Fruit fly (Drosophila melanogaster) whole organism, pupa: ENCODE data around the gene PGRP-SD.

Source experiments
- CG10348 ChIP-seq: fragments of 200-800 bp; sonication (Bioruptor generic); IDR thresholded peaks from 2 replicates; pipeline ENCODE4 v1.3.6; 2022; ENCODE audit warnings: missing biosample characterization, missing genetic modification characterization
- CG12605 ChIP-seq: fragments of 200-800 bp; sonication (Bioruptor generic); IDR thresholded peaks from 2 replicates; pipeline ENCODE4 v1.3.6; 2022; ENCODE audit warnings: missing biosample characterization, missing genetic modification characterization
- CG13204 ChIP-seq: fragments of 200-800 bp; sonication (Bioruptor generic); optimal IDR thresholded peaks from 2 replicates; lab custom pipeline; 2018; ENCODE audit warnings: missing biosample characterization, mild to moderate bottlenecking, missing genetic modification characterization, moderate library complexity
- CG14655 ChIP-seq: fragments of 200-800 bp; sonication (Bioruptor generic); optimal IDR thresholded peaks from 3 replicates; lab custom pipeline; 2017; ENCODE audit warnings: mild to moderate bottlenecking, missing biosample characterization, missing genetic modification reagents, missing genetic modification characterization
- CG15710 ChIP-seq: fragments of 200-800 bp; sonication (Bioruptor generic); optimal IDR thresholded peaks from 2 replicates; lab custom pipeline; 2018; ENCODE audit warnings: missing biosample characterization, mild to moderate bottlenecking, missing genetic modification characterization, moderate library complexity
- CG17806 ChIP-seq: fragments of 200-800 bp; sonication (Bioruptor generic); optimal IDR thresholded peaks from 2 replicates; lab custom pipeline; 2018; ENCODE audit warnings: missing biosample characterization, mild to moderate bottlenecking, missing genetic modification characterization, moderate library complexity
- CG32121 ChIP-seq: fragments of 200-800 bp; sonication (Bioruptor generic); IDR thresholded peaks from 2 replicates; pipeline ENCODE4 v1.3.6; 2022; ENCODE audit warnings: missing biosample characterization, missing genetic modification characterization
- CG34367 ChIP-seq: fragments of 200-800 bp; sonication (Bioruptor generic); optimal IDR thresholded peaks from 2 replicates; lab custom pipeline; 2018; ENCODE audit warnings: missing biosample characterization, mild to moderate bottlenecking, missing genetic modification characterization
- CG4496 ChIP-seq: fragments of 200-800 bp; sonication (Bioruptor generic); IDR thresholded peaks from 3 replicates; pipeline ENCODE4 v1.3.6; 2022; ENCODE audit warnings: missing biosample characterization, missing genetic modification characterization
- CG8159 ChIP-seq: fragments of 200-800 bp; sonication (Bioruptor generic); optimal IDR thresholded peaks from 3 replicates; lab custom pipeline; 2018; ENCODE audit warnings: missing biosample characterization, mild to moderate bottlenecking, missing genetic modification characterization, moderate library complexity
- CG8301 ChIP-seq: fragments of 200-800 bp; sonication (Bioruptor generic); optimal IDR thresholded peaks from 2 replicates; lab custom pipeline; 2018; ENCODE audit warnings: missing biosample characterization, mild to moderate bottlenecking, missing genetic modification characterization
- CG9948 ChIP-seq: fragments of 200-800 bp; sonication (Bioruptor generic); optimal IDR thresholded peaks from 2 replicates; lab custom pipeline; 2018; ENCODE audit warnings: missing biosample characterization, mild to moderate bottlenecking, missing genetic modification characterization, moderate library complexity
- D1 ChIP-seq: fragments of 200-800 bp; sonication (Bioruptor generic); optimal IDR thresholded peaks from 2 replicates; lab custom pipeline; 2018; ENCODE audit warnings: missing biosample characterization, mild to moderate bottlenecking, missing genetic modification characterization, moderate library complexity
- EcR ChIP-seq: fragments of 200-800 bp; sonication (Bioruptor generic); optimal IDR thresholded peaks from 3 replicates; lab custom pipeline; 2019; ENCODE audit warnings: missing biosample characterization, missing genetic modification characterization, mild to moderate bottlenecking, moderate library complexity, missing genetic modification reagents
- Ets98B ChIP-seq: fragments of 200-800 bp; sonication (Bioruptor generic); IDR thresholded peaks from 2 replicates; pipeline ENCODE4 v1.3.6; 2022; ENCODE audit warnings: missing biosample characterization, missing genetic modification characterization
- Pif1A ChIP-seq: fragments of 200-800 bp; sonication (Bioruptor generic); optimal IDR thresholded peaks from 3 replicates; lab custom pipeline; 2016; ENCODE audit warnings: missing biosample characterization, missing genetic modification characterization
- Pif1B ChIP-seq: fragments of 200-800 bp; sonication (Bioruptor generic); optimal IDR thresholded peaks from 3 replicates; lab custom pipeline; 2016; ENCODE audit warnings: missing biosample characterization, missing genetic modification characterization
- Snoo ChIP-seq: fragments of 200-800 bp; sonication (Bioruptor generic); optimal IDR thresholded peaks from 3 replicates; lab custom pipeline; 2017; ENCODE audit warnings: missing biosample characterization, mild to moderate bottlenecking, missing genetic modification characterization, inconsistent platforms
- fd96Ca ChIP-seq: fragments of 200-800 bp; sonication (Bioruptor generic); IDR thresholded peaks from 3 replicates; pipeline ENCODE4 v1.3.6; 2022; ENCODE audit warnings: missing biosample characterization, missing genetic modification characterization
- gl ChIP-seq: fragments of 200-800 bp; sonication (Bioruptor generic); optimal IDR thresholded peaks from 2 replicates; lab custom pipeline; 2018; ENCODE audit warnings: missing biosample characterization, mild to moderate bottlenecking, missing genetic modification characterization
- rn ChIP-seq: fragments of 200-800 bp; sonication (Bioruptor generic); IDR thresholded peaks from 2 replicates; pipeline ENCODE4 v1.3.6; 2022; ENCODE audit warnings: missing biosample characterization, missing genetic modification characterization

Gene PGRP-SD

dm6 chr3L:7632540-7633263, 18.3 kb upstream of the PGRP-SD start:
- TF ChIP-seq CG13204 (GFP tag; lab: Kevin White, UChicago) (peak; percentile 21), CG15710 (tag; lab: Kevin White, UChicago) (peak; percentile 57), Pif1B (GFP tag; lab: Kevin White, UChicago) (no peak), CG12605 (GFP tag; lab: Robert Waterston, UW) (no peak), Pif1A (GFP tag; lab: Kevin White, UChicago) (peak; percentile 59), CG9948 (tag; lab: Kevin White, UChicago) (peak; percentile 56), CG10348 (GFP tag; lab: Robert Waterston, UW) (no peak), CG32121 (peak; percentile 77), CG17806 (tag; lab: Kevin White, UChicago) (peak; percentile 69), CG8159 (tag; lab: Kevin White, UChicago) (peak; percentile 69), CG8301 (peak; percentile 73), rn (GFP tag; lab: Robert Waterston, UW) (peak; percentile 49; the same call in 1 of the 2 replicates), gl (tag; lab: Kevin White, UChicago) (no peak), CG34367 (tag; lab: Kevin White, UChicago) (peak; percentile 50), D1 (tag; lab: Kevin White, UChicago) (no peak), Snoo (tag; lab: Kevin White, UChicago) (no peak), fd96Ca (GFP tag; lab: Robert Waterston, UW) (peak; percentile 49; the same call in 1 of the 3 replicates), EcR (GFP tag; lab: Kevin White, UChicago) (peak; percentile 66), CG4496 (GFP tag; lab: Robert Waterston, UW) (peak; percentile 70), CG14655 (GFP tag; lab: Kevin White, UChicago) (peak; percentile 79), Ets98B (peak; percentile 76)
- TF ChIP-seq, all 21 proteins: peak for 15

- TF ChIP-seq CG4496 (GFP tag; lab: Robert Waterston, UW) = no peak
- no peak for TF ChIP-seq rn (GFP tag; lab: Robert Waterston, UW)
- no peak for TF ChIP-seq CG10348 (GFP tag; lab: Robert Waterston, UW)
- no peak for TF ChIP-seq CG17806 (tag; lab: Kevin White, UChicago)
- TF ChIP-seq CG32121 = no peak
- no peak for TF ChIP-seq CG34367 (tag; lab: Kevin White, UChicago)
- no peak for TF ChIP-seq EcR (GFP tag; lab: Kevin White, UChicago)
- no peak for TF ChIP-seq CG12605 (GFP tag; lab: Robert Waterston, UW)
- TF ChIP-seq Ets98B = no peak
- TF ChIP-seq CG8159 (tag; lab: Kevin White, UChicago) = no peak
These were observed 17.4 kb upstream of the PGRP-SD start for dm6 chr3L:7633619-7634018.

- TF ChIP-seq CG32121 (no peak), CG8301 (peak; percentile 13)
- TF ChIP-seq, all 21 proteins: peak for 1
These were observed 16.1 kb upstream of the PGRP-SD start for dm6 chr3L:7634743-7635469.

dm6 chr3L:7639533-7639932, 11.4 kb upstream of the PGRP-SD start:
- TF ChIP-seq CG10348 (GFP tag; lab: Robert Waterston, UW) (no peak), CG14655 (GFP tag; lab: Kevin White, UChicago) (no peak), Snoo (tag; lab: Kevin White, UChicago) (no peak), CG9948 (tag; lab: Kevin White, UChicago) (no peak), CG12605 (GFP tag; lab: Robert Waterston, UW) (no peak), CG8159 (tag; lab: Kevin White, UChicago) (no peak), Pif1B (GFP tag; lab: Kevin White, UChicago) (no peak), Pif1A (GFP tag; lab: Kevin White, UChicago) (no peak), EcR (GFP tag; lab: Kevin White, UChicago) (no peak), gl (tag; lab: Kevin White, UChicago) (no peak), CG32121 (no peak), CG8301 (no peak), fd96Ca (GFP tag; lab: Robert Waterston, UW) (no peak), rn (GFP tag; lab: Robert Waterston, UW) (no peak), CG13204 (GFP tag; lab: Kevin White, UChicago) (no peak), Ets98B (no peak), CG4496 (GFP tag; lab: Robert Waterston, UW) (no peak), CG15710 (tag; lab: Kevin White, UChicago) (no peak)

dm6 chr3L:7640297-7640696, 10.7 kb upstream of the PGRP-SD start, which contains the start of gene Urm1:
Gene Urm1, minus strand, starts transcription at chr3L:7640446.
- TF ChIP-seq EcR (GFP tag; lab: Kevin White, UChicago) (no peak), Snoo (tag; lab: Kevin White, UChicago) (no peak), Pif1A (GFP tag; lab: Kevin White, UChicago) (no peak), rn (GFP tag; lab: Robert Waterston, UW) (no peak), CG12605 (GFP tag; lab: Robert Waterston, UW) (no peak), CG4496 (GFP tag; lab: Robert Waterston, UW) (no peak), CG14655 (GFP tag; lab: Kevin White, UChicago) (no peak), CG13204 (GFP tag; lab: Kevin White, UChicago) (no peak), CG8159 (tag; lab: Kevin White, UChicago) (no peak), gl (tag; lab: Kevin White, UChicago) (no peak), CG10348 (GFP tag; lab: Robert Waterston, UW) (no peak)
